Fruit fly (Drosophila melanogaster) whole organism, embryonic: ENCODE measurements around the gene TFAM.

Experiments
- CG11247 ChIP-seq: fragments of 200-800 bp; sonication (Bioruptor generic); IDR thresholded peaks from 2 replicates; pipeline ENCODE4 v1.3.6; 2022; ENCODE audit warnings: missing biosample characterization, missing genetic modification characterization
- CG12236 ChIP-seq: fragments of 200-800 bp; sonication (Bioruptor generic); optimal IDR thresholded peaks from 2 replicates; lab custom pipeline; 2016; ENCODE audit warnings: missing biosample characterization, missing genetic modification characterization
- CG14441 ChIP-seq: fragments of 200-800 bp; sonication (Bioruptor generic); IDR thresholded peaks from 2 replicates; pipeline ENCODE4 v1.3.6; 2022; ENCODE audit warnings: missing biosample characterization, missing genetic modification characterization
- CG14860 ChIP-seq: fragments of 200-800 bp; sonication (Bioruptor generic); IDR thresholded peaks from 3 replicates; pipeline ENCODE4 v1.3.6; 2022; ENCODE audit warnings: missing biosample characterization, missing genetic modification characterization; ENCODE audit not compliant: partially characterized antibody
- CG1603 ChIP-seq: fragments of 200-800 bp; sonication (Bioruptor generic); optimal IDR thresholded peaks from 2 replicates; lab custom pipeline; 2019; ENCODE audit warnings: missing biosample characterization, mild to moderate bottlenecking, missing genetic modification characterization, moderate library complexity
- CG16813 ChIP-seq: fragments of 200-800 bp; sonication (Bioruptor generic); IDR thresholded peaks from 3 replicates; pipeline ENCODE4 v1.3.6; 2022; ENCODE audit warnings: missing biosample characterization, missing genetic modification characterization; ENCODE audit not compliant: partially characterized antibody
- CG17328 ChIP-seq: fragments of 200-800 bp; sonication (Bioruptor generic); IDR thresholded peaks from 2 replicates; pipeline ENCODE4 v1.3.6; 2022; ENCODE audit warnings: missing biosample characterization, missing genetic modification characterization
- CG31224 ChIP-seq: fragments of 200-800 bp; sonication (Bioruptor generic); IDR thresholded peaks from 2 replicates; pipeline ENCODE4 v1.3.6; 2022; ENCODE audit warnings: missing biosample characterization, missing genetic modification characterization
- CG34422 ChIP-seq: fragments of 200-800 bp; sonication (Bioruptor generic); IDR thresholded peaks from 3 replicates; pipeline ENCODE4 v1.3.6; 2022; ENCODE audit warnings: missing biosample characterization, missing genetic modification characterization
- CG4617 ChIP-seq: fragments of 200-800 bp; sonication (Bioruptor generic); optimal IDR thresholded peaks from 3 replicates; lab custom pipeline; 2016; ENCODE audit warnings: missing biosample characterization, missing genetic modification characterization, borderline replicate concordance
- CG5180 ChIP-seq: fragments of 200-800 bp; sonication (Bioruptor generic); optimal IDR thresholded peaks from 3 replicates; lab custom pipeline; 2017; ENCODE audit warnings: missing biosample characterization, missing genetic modification characterization, mild to moderate bottlenecking, moderate library complexity, missing genetic modification reagents
- CG6791 ChIP-seq: fragments of 200-800 bp; sonication (Bioruptor generic); IDR thresholded peaks from 3 replicates; pipeline ENCODE4 v1.3.6; 2022; ENCODE audit warnings: missing biosample characterization, missing genetic modification characterization; ENCODE audit not compliant: partially characterized antibody
- CG7963 ChIP-seq: fragments of 200-800 bp; sonication (Bioruptor generic); IDR thresholded peaks from 3 replicates; pipeline ENCODE4 v1.3.6; 2022; ENCODE audit warnings: missing biosample characterization, missing genetic modification characterization; ENCODE audit not compliant: partially characterized antibody
- CG8290 ChIP-seq, 3 experiments: fragments of 200-800 bp; sonication (Bioruptor generic); optimal IDR thresholded peaks; 2 replicates each; lab custom pipeline; 2016 to 2019; ENCODE audit warnings: missing biosample characterization in 3 of 3, missing genetic modification characterization in 3 of 3, mild to moderate bottlenecking in 2 of 3, moderate library complexity in 1 of 3
- CG9215 ChIP-seq: fragments of 200-800 bp; sonication (Bioruptor generic); IDR thresholded peaks from 2 replicates; pipeline ENCODE4 v1.3.6; 2022; ENCODE audit warnings: missing biosample characterization, missing genetic modification characterization
- CG9437 ChIP-seq: fragments of 200-800 bp; sonication (Bioruptor generic); optimal IDR thresholded peaks from 2 replicates; lab custom pipeline; 2018; ENCODE audit warnings: missing biosample characterization, mild to moderate bottlenecking, missing genetic modification characterization
- CG9932 ChIP-seq: fragments of 200-800 bp; sonication (Bioruptor generic); IDR thresholded peaks from 2 replicates; pipeline ENCODE4 v1.3.6; 2022; ENCODE audit warnings: missing biosample characterization, missing genetic modification characterization
- CHES-1-like ChIP-seq: fragments of 200-800 bp; sonication (Bioruptor generic); optimal IDR thresholded peaks from 2 replicates; lab custom pipeline; 2016; ENCODE audit warnings: missing biosample characterization, missing genetic modification characterization
- Dll ChIP-seq: fragments of 200-800 bp; sonication (Bioruptor generic); IDR thresholded peaks from 4 replicates; pipeline ENCODE4 v1.3.6; 2022; ENCODE audit warnings: missing biosample characterization, missing genetic modification characterization; ENCODE audit not compliant: partially characterized antibody
- Dref ChIP-seq: fragments of 200-800 bp; sonication (Bioruptor generic); IDR thresholded peaks from 2 replicates; pipeline ENCODE4 v1.3.6; 2022; ENCODE audit warnings: missing biosample characterization, missing genetic modification characterization
- E2f2 ChIP-seq: fragments of 200-800 bp; sonication (Bioruptor generic); IDR thresholded peaks from 2 replicates; pipeline ENCODE4 v1.3.6; 2022; ENCODE audit warnings: missing biosample characterization, missing genetic modification characterization
- Hr51 ChIP-seq, 2 experiments: fragments of 200-800 bp; sonication (Bioruptor generic); optimal IDR thresholded peaks; 2 replicates in 1 of 2; 3 replicates in 1 of 2; lab custom pipeline; 2016 to 2018; ENCODE audit warnings: missing biosample characterization in 2 of 2, missing genetic modification characterization in 2 of 2, mild to moderate bottlenecking in 1 of 2, moderate library complexity in 1 of 2
- MESR4 ChIP-seq: fragments of 200-800 bp; sonication (Bioruptor generic); optimal IDR thresholded peaks from 2 replicates; lab custom pipeline; 2018; ENCODE audit warnings: missing biosample characterization, mild to moderate bottlenecking, missing genetic modification characterization, moderate library complexity
- Med ChIP-seq: fragments of 200-800 bp; sonication (Bioruptor generic); peaks from one replicate; lab custom pipeline; 2016; ENCODE audit warnings: missing biosample characterization, missing genetic modification characterization, mild to moderate bottlenecking, inconsistent platforms, moderate library complexity
- NFAT ChIP-seq: fragments of 200-800 bp; sonication (Bioruptor generic); IDR thresholded peaks from 2 replicates; pipeline ENCODE4 v1.3.6; 2022; ENCODE audit warnings: missing biosample characterization, missing genetic modification characterization
- Opbp ChIP-seq: fragments of 200-800 bp; sonication (Bioruptor generic); IDR thresholded peaks from 3 replicates; pipeline ENCODE4 v1.3.6; 2022; ENCODE audit warnings: missing biosample characterization, missing genetic modification characterization; ENCODE audit not compliant: partially characterized antibody
- Rfx ChIP-seq: fragments of 200-800 bp; sonication (Bioruptor generic); IDR thresholded peaks from 2 replicates; pipeline ENCODE4 v1.3.6; 2022; ENCODE audit warnings: missing biosample characterization, missing genetic modification characterization
- Side ChIP-seq: fragments of 200-800 bp; sonication (Bioruptor generic); optimal IDR thresholded peaks from 2 replicates; lab custom pipeline; 2016; ENCODE audit warnings: missing biosample characterization, missing genetic modification characterization
- Sox100B ChIP-seq: fragments of 200-800 bp; sonication (Bioruptor generic); optimal IDR thresholded peaks from 3 replicates; lab custom pipeline; 2018; ENCODE audit warnings: missing biosample characterization, mild to moderate bottlenecking, missing genetic modification characterization
- Xbp1 ChIP-seq: fragments of 200-800 bp; sonication (Bioruptor generic); optimal IDR thresholded peaks from 3 replicates; lab custom pipeline; 2016; ENCODE audit warnings: missing biosample characterization, mild to moderate bottlenecking, missing genetic modification characterization
- YL-1 ChIP-seq: fragments of 200-800 bp; sonication (Bioruptor generic); optimal IDR thresholded peaks from 3 replicates; lab custom pipeline; 2017; ENCODE audit warnings: missing biosample characterization, mild to moderate bottlenecking, missing genetic modification characterization
- abd-A ChIP-seq: fragments of 200-800 bp; sonication (Bioruptor generic); optimal IDR thresholded peaks from 3 replicates; lab custom pipeline; 2019; ENCODE audit warnings: missing biosample characterization, mild to moderate bottlenecking, missing genetic modification characterization, moderate library complexity
- amos ChIP-seq: fragments of 200-800 bp; sonication (Bioruptor generic); IDR thresholded peaks from 2 replicates; pipeline ENCODE4 v1.3.6; 2022; ENCODE audit warnings: missing biosample characterization, missing genetic modification characterization; ENCODE audit not compliant: partially characterized antibody
- bcd ChIP-seq: fragments of 200-800 bp; sonication (Bioruptor generic); optimal IDR thresholded peaks from 2 replicates; lab custom pipeline; 2017; ENCODE audit warnings: missing biosample characterization, mild to moderate bottlenecking, missing genetic modification characterization
- caup ChIP-seq: fragments of 200-800 bp; sonication (Bioruptor generic); optimal IDR thresholded peaks from 3 replicates; lab custom pipeline; 2017; ENCODE audit warnings: missing biosample characterization, mild to moderate bottlenecking, missing genetic modification characterization, moderate library complexity; ENCODE audit not compliant: severe bottlenecking
- chif ChIP-seq, 2 experiments: fragments of 200-800 bp; sonication (Bioruptor generic); optimal IDR thresholded peaks; 3 replicates each; lab custom pipeline; 2016; ENCODE audit warnings: missing biosample characterization in 2 of 2, missing genetic modification characterization in 2 of 2
- ci ChIP-seq: fragments of 200-800 bp; sonication (Bioruptor generic); IDR thresholded peaks from 3 replicates; pipeline ENCODE4 v1.3.6; 2022; ENCODE audit warnings: missing biosample characterization, missing genetic modification characterization
- da ChIP-seq: fragments of 200-800 bp; sonication (Bioruptor generic); optimal IDR thresholded peaks from 2 replicates; lab custom pipeline; 2016; ENCODE audit warnings: missing biosample characterization, missing genetic modification characterization
- gfzf ChIP-seq: fragments of 200-800 bp; sonication (Bioruptor generic); optimal IDR thresholded peaks from 2 replicates; lab custom pipeline; 2016; ENCODE audit warnings: missing biosample characterization, mild to moderate bottlenecking, missing genetic modification characterization, moderate library complexity
- grn ChIP-seq: fragments of 200-800 bp; sonication (Bioruptor generic); optimal IDR thresholded peaks from 3 replicates; lab custom pipeline; 2017; ENCODE audit warnings: missing biosample characterization, missing genetic modification characterization
- knrl ChIP-seq: fragments of 200-800 bp; sonication (Bioruptor generic); IDR thresholded peaks from 3 replicates; pipeline ENCODE4 v1.3.6; 2022; ENCODE audit warnings: missing biosample characterization, missing genetic modification characterization; ENCODE audit not compliant: partially characterized antibody
- lov ChIP-seq, 2 experiments: fragments of 200-800 bp in 1 of 2; fragments of >200 bp in 1 of 2; sonication (Bioruptor generic) in 1 of 2; IDR thresholded peaks in 1 of 2; optimal IDR thresholded peaks in 1 of 2; 2 replicates in 1 of 2; 3 replicates in 1 of 2; pipeline versions ENCODE4 v1.3.6 to Lab custom; 2017 to 2022; ENCODE audit warnings: missing biosample characterization in 1 of 2, missing genetic modification characterization in 1 of 2
- nerfin-2 ChIP-seq: fragments of 200-800 bp; sonication (Bioruptor generic); IDR thresholded peaks from 2 replicates; pipeline ENCODE4 v1.3.6; 2022; ENCODE audit warnings: missing biosample characterization, missing genetic modification characterization; ENCODE audit not compliant: partially characterized antibody
- pzg ChIP-seq: fragments of 200-800 bp; sonication (Bioruptor generic); optimal IDR thresholded peaks from 3 replicates; lab custom pipeline; 2018; ENCODE audit warnings: missing biosample characterization, mild to moderate bottlenecking, missing genetic modification characterization, moderate library complexity
- sqz ChIP-seq: fragments of 200-800 bp; sonication (Bioruptor generic); optimal IDR thresholded peaks from 3 replicates; lab custom pipeline; 2018; ENCODE audit warnings: missing biosample characterization, mild to moderate bottlenecking, missing genetic modification characterization
- tap ChIP-seq: fragments of 200-800 bp; optimal IDR thresholded peaks from 3 replicates; lab custom pipeline; 2019; ENCODE audit warnings: missing biosample characterization, mild to moderate bottlenecking, missing genetic modification characterization, moderate library complexity
- tna ChIP-seq: fragments of 200-800 bp; sonication (Bioruptor generic); IDR thresholded peaks from 2 replicates; pipeline ENCODE4 v1.3.6; 2022; ENCODE audit warnings: missing biosample characterization, missing genetic modification characterization; ENCODE audit not compliant: partially characterized antibody

TFAM gene

dm6 chr3R:20558106-20558489 is 18.7 kb downstream of the TFAM start (continued):
- TF ChIP-seq Hr51 (GFP tag; optimal IDR thresholded peaks at IDR 0.05; lab: Kevin White, UChicago), result peak in 1 of 2 experiments; percentile 23
- TF ChIP-seq CG17328, result peak; percentile 27
- TF ChIP-seq MESR4, result peak; percentile 81
- TF ChIP-seq Xbp1, result no peak
- peak; percentile 18; the same call in 1 of the 3 replicates for TF ChIP-seq CG34422 (GFP tag; lab: Robert Waterston, UW)
- TF ChIP-seq CG11247 (GFP tag; lab: Robert Waterston, UW), result peak; percentile 66
- TF ChIP-seq CG6791 (GFP tag; lab: Robert Waterston, UW), result peak; percentile 61
- peak; percentile 25; the same call in 1 of the 2 replicates for TF ChIP-seq CG31224 (GFP tag; lab: Robert Waterston, UW)
- no peak for TF ChIP-seq caup (GFP tag; lab: Kevin White, UChicago)
- no peak for TF ChIP-seq bcd (GFP tag; lab: Kevin White, UChicago)
- peak; percentile 33; the same call in 1 of the 3 replicates for TF ChIP-seq knrl (GFP tag; lab: Robert Waterston, UW)
- peak; percentile 51 for TF ChIP-seq gfzf
- TF ChIP-seq CG14860 (GFP tag; lab: Robert Waterston, UW), result no peak
- TF ChIP-seq tap, result no peak
- peak; percentile 70 for TF ChIP-seq NFAT (GFP tag; lab: Robert Waterston, UW)
- no peak for TF ChIP-seq abd-A (tag; lab: Kevin White, UChicago)
- TF ChIP-seq CG8290 (GFP tag; optimal IDR thresholded peaks at IDR 0.05; lab: Kevin White, UChicago), result no peak
- peak in 1 of 2 experiments; percentile 79 for TF ChIP-seq CG8290 (tag; optimal IDR thresholded peaks at IDR 0.05; lab: Kevin White, UChicago)
- TF ChIP-seq CG9437 (GFP tag; lab: Kevin White, UChicago), result peak; percentile 13
- peak; percentile 24; the same call in 1 of the 2 replicates for TF ChIP-seq CG14441 (GFP tag; lab: Robert Waterston, UW)
- 0 out of 2 replicates have a peak, but pooled peaks have one; percentile 9 for TF ChIP-seq tna
- peak; percentile 80 for TF ChIP-seq amos (GFP tag; lab: Robert Waterston, UW)
- no peak for TF ChIP-seq CG12236
- TF ChIP-seq Rfx, result peak; percentile 71
- TF ChIP-seq nerfin-2 (GFP tag; lab: Robert Waterston, UW), result no peak
- peak; percentile 86 for TF ChIP-seq E2f2 (GFP tag; lab: Robert Waterston, UW)
- TF ChIP-seq CG7963, result 0 out of 3 replicates have a peak, but pooled peaks have one; percentile 5
- TF ChIP-seq Dref (GFP tag; lab: Robert Waterston, UW), result peak; percentile 53
- peak; percentile 57 for TF ChIP-seq CG16813 (GFP tag; lab: Robert Waterston, UW)
- TF ChIP-seq Opbp (GFP tag; lab: Robert Waterston, UW), result peak; percentile 100
- TF ChIP-seq CG4617 (GFP tag; lab: Kevin White, UChicago), result peak; percentile 57
- peak; percentile 100 for TF ChIP-seq CG9215
- TF ChIP-seq CG9932 (GFP tag; lab: Robert Waterston, UW), result peak; percentile 76
- peak; percentile 69 for TF ChIP-seq Dll (GFP tag; lab: Robert Waterston, UW)
- TF ChIP-seq da, result no peak
- TF ChIP-seq CG1603 (tag; lab: Kevin White, UChicago), result peak; percentile 49
- peak; percentile 19 for TF ChIP-seq Sox100B (GFP tag; lab: Kevin White, UChicago)
- TF ChIP-seq ci, result peak; percentile 59
- TF ChIP-seq grn (GFP tag; lab: Kevin White, UChicago), result peak; percentile 22
- TF ChIP-seq CG5180, result peak; percentile 15
- TF ChIP-seq YL-1 (GFP tag; lab: Kevin White, UChicago), result peak; percentile 68
- TF ChIP-seq sqz, result peak; percentile 23
- peak; percentile 24 for TF ChIP-seq Side (GFP tag; lab: Kevin White, UChicago)
- TF ChIP-seq CHES-1-like (GFP tag; lab: Kevin White, UChicago), result peak; percentile 24
- peak; percentile 76 for TF ChIP-seq pzg (GFP tag; lab: Kevin White, UChicago)
- TF ChIP-seq chif (GFP tag; optimal IDR thresholded peaks at IDR 0.05; lab: Kevin White, UChicago), result peak in 1 of 2 experiments; percentile 1
- peak; percentile 61 for TF ChIP-seq Med
- no peak for TF ChIP-seq lov (optimal IDR thresholded peaks at IDR 0.05; lab: Kevin White, UChicago)
- TF ChIP-seq lov (GFP tag; IDR thresholded peaks at IDR 0.05; lab: Robert Waterston, UW), result 0 out of 3 replicates have a peak, but pooled peaks have one; percentile 7
